Worm (Caenorhabditis elegans): ENCODE results near the gene srlf-19.

- TF ChIP-seq efl-1 (GFP tag; optimal IDR thresholded peaks at IDR 0.05): no peak
- no peak for TF ChIP-seq unc-62 (GFP tag; optimal IDR thresholded peaks at IDR 0.05)
- no peak for TF ChIP-seq Y67H2A.10 (GFP tag; conservative IDR thresholded peaks at IDR 0.05)
- no peak for TF ChIP-seq him-1 (tag; optimal IDR thresholded peaks at IDR 0.05)
- no peak for TF ChIP-seq lin-54 (GFP tag; optimal IDR thresholded peaks at IDR 0.05)
- no peak for TF ChIP-seq ama-1 (optimal IDR thresholded peaks at IDR 0.05)
- no peak for TF ChIP-seq ama-1 (GFP tag; optimal IDR thresholded peaks at IDR 0.05)
- TF ChIP-seq tbx-9 (tag; optimal IDR thresholded peaks at IDR 0.05; ENCODE audit: borderline replicate concordance): no peak
- TF ChIP-seq Y56A3A.18 (GFP tag; IDR thresholded peaks at IDR 0.05): no peak
Measured at ce11 chrV:494284-494683, 11.0 kb upstream of the srlf-19 start, which contains the start of gene nhr-131.
